Worm (Caenorhabditis elegans) whole organism, mixed stage, embryonic: ENCODE measurements around the gene F13A7.14.
A peak's percentile ranks its signal among the peaks of the same experiment; 100 is the strongest.

ENCODE experiments used
- M03D4.4 ChIP-seq: sonication (generic microtip); optimal IDR thresholded peaks from 2 replicates; lab custom pipeline; 2017; ENCODE audit warnings: mild to moderate bottlenecking, missing genetic modification characterization, missing compliant biosample characterization
- bed-3 ChIP-seq: fragments of 200-800 bp; sonication (Bioruptor generic); optimal IDR thresholded peaks from 3 replicates; lab custom pipeline; 2018; ENCODE audit warnings: mild to moderate bottlenecking, missing genetic modification characterization, moderate library complexity, missing compliant biosample characterization
- blmp-1 ChIP-seq: fragments of 150-350 bp; optimal IDR thresholded peaks from 2 replicates; lab custom pipeline; 2014; ENCODE audit warnings: missing biosample characterization, missing genetic modification characterization
- ceh-39 ChIP-seq: fragments of 150-350 bp; optimal IDR thresholded peaks from 2 replicates; lab custom pipeline; 2014; ENCODE audit warnings: missing biosample characterization, missing genetic modification characterization
- ceh-43 ChIP-seq: fragments of 200-800 bp; sonication (Bioruptor generic); optimal IDR thresholded peaks from 2 replicates; lab custom pipeline; 2018; ENCODE audit warnings: mild to moderate bottlenecking, missing genetic modification characterization, moderate library complexity, missing compliant biosample characterization
- ceh-83 ChIP-seq: fragments of 200-800 bp; sonication (Bioruptor generic); optimal IDR thresholded peaks from 2 replicates; lab custom pipeline; 2018; ENCODE audit warnings: mild to moderate bottlenecking, missing genetic modification characterization, missing compliant biosample characterization
- ces-1 ChIP-seq: fragments of 150-350 bp; optimal IDR thresholded peaks from 2 replicates; lab custom pipeline; 2014; ENCODE audit warnings: missing biosample characterization, missing genetic modification reagents, missing genetic modification characterization
- cnd-1 ChIP-seq: fragments of 200-800 bp; sonication (Bioruptor generic); optimal IDR thresholded peaks from 2 replicates; lab custom pipeline; 2018; ENCODE audit warnings: mild to moderate bottlenecking, missing genetic modification characterization, missing compliant biosample characterization
- drap-1 ChIP-seq: fragments of 200-800 bp; sonication (Bioruptor generic); optimal IDR thresholded peaks from 3 replicates; lab custom pipeline; 2018; ENCODE audit warnings: mild to moderate bottlenecking, missing genetic modification characterization, missing compliant biosample characterization
- elt-1 ChIP-seq: sonication (generic microtip); optimal IDR thresholded peaks from 2 replicates; lab custom pipeline; 2017; ENCODE audit warnings: missing genetic modification characterization, mild to moderate bottlenecking, missing compliant biosample characterization, antibody characterized with exemption, moderate library complexity, borderline replicate concordance; ENCODE audit not compliant: insufficient read depth
- elt-3 ChIP-seq: fragments of 150-350 bp; optimal IDR thresholded peaks from 2 replicates; lab custom pipeline; 2014; ENCODE audit warnings: missing biosample characterization, missing genetic modification characterization
- flh-1 ChIP-seq: fragments of 200-800 bp; sonication (Bioruptor generic); optimal IDR thresholded peaks from 2 replicates; lab custom pipeline; 2018; ENCODE audit warnings: mild to moderate bottlenecking, missing genetic modification characterization, moderate library complexity, missing compliant biosample characterization
- hlh-1 ChIP-seq: fragments of 150-350 bp; optimal IDR thresholded peaks from 2 replicates; lab custom pipeline; 2014; ENCODE audit warnings: missing biosample characterization, missing genetic modification reagents, missing genetic modification characterization
- lin-13 ChIP-seq: fragments of 150-350 bp; optimal IDR thresholded peaks from 2 replicates; lab custom pipeline; 2014; ENCODE audit warnings: missing biosample characterization, missing genetic modification characterization
- lin-32 ChIP-seq: fragments of 200-800 bp; sonication (Bioruptor generic); optimal IDR thresholded peaks from 2 replicates; lab custom pipeline; 2018; ENCODE audit warnings: mild to moderate bottlenecking, missing genetic modification characterization, missing compliant biosample characterization
- mab-5 ChIP-seq: fragments of 150-350 bp; optimal IDR thresholded peaks from 2 replicates; lab custom pipeline; 2014; ENCODE audit warnings: missing biosample characterization, missing genetic modification characterization
- mls-2 ChIP-seq: sonication (generic microtip); optimal IDR thresholded peaks from 2 replicates; lab custom pipeline; 2016; ENCODE audit warnings: mild to moderate bottlenecking, missing genetic modification characterization, moderate library complexity, missing compliant biosample characterization
- nhr-2 ChIP-seq: fragments of 150-350 bp; optimal IDR thresholded peaks from 2 replicates; lab custom pipeline; 2014; ENCODE audit warnings: missing biosample characterization, missing genetic modification characterization
- nhr-76 ChIP-seq: sonication (generic microtip); optimal IDR thresholded peaks from 2 replicates; lab custom pipeline; 2017; ENCODE audit warnings: missing biosample characterization, missing genetic modification characterization
- pha-4 ChIP-seq: fragments of 150-350 bp; optimal IDR thresholded peaks from 2 replicates; lab custom pipeline; 2018; ENCODE audit warnings: missing biosample characterization, missing genetic modification reagents, missing genetic modification characterization
- sem-2 ChIP-seq: fragments of 200-800 bp; sonication (Bioruptor generic); optimal IDR thresholded peaks from 2 replicates; lab custom pipeline; 2018; ENCODE audit warnings: mild to moderate bottlenecking, missing genetic modification characterization, missing compliant biosample characterization
- snpc-4 ChIP-seq: fragments of 150-350 bp; optimal IDR thresholded peaks from 2 replicates; lab custom pipeline; 2014; ENCODE audit warnings: missing biosample characterization, missing genetic modification characterization
- sptf-1 ChIP-seq: sonication (generic microtip); optimal IDR thresholded peaks from 2 replicates; lab custom pipeline; 2017; ENCODE audit warnings: mild to moderate bottlenecking, missing genetic modification characterization, moderate library complexity, missing compliant biosample characterization
- unc-120 ChIP-seq: sonication (generic microtip); optimal IDR thresholded peaks from 2 replicates; lab custom pipeline; 2017; ENCODE audit warnings: missing genetic modification characterization, missing compliant biosample characterization; ENCODE audit not compliant: poor library complexity, severe bottlenecking
- unc-39 ChIP-seq: fragments of 150-350 bp; optimal IDR thresholded peaks from 2 replicates; lab custom pipeline; 2014; ENCODE audit warnings: missing biosample characterization, missing genetic modification characterization
- unc-62 ChIP-seq: fragments of 150-350 bp; optimal IDR thresholded peaks from 2 replicates; lab custom pipeline; 2014; ENCODE audit warnings: missing biosample characterization, missing genetic modification reagents, missing genetic modification characterization
- zip-8 ChIP-seq: fragments of 150-350 bp; optimal IDR thresholded peaks from 2 replicates; lab custom pipeline; 2014; ENCODE audit warnings: missing biosample characterization, missing genetic modification characterization
- ztf-11 ChIP-seq: fragments of 150-350 bp; optimal IDR thresholded peaks from 2 replicates; lab custom pipeline; 2014; ENCODE audit warnings: missing biosample characterization, missing genetic modification characterization

Gene F13A7.14

DNA sequence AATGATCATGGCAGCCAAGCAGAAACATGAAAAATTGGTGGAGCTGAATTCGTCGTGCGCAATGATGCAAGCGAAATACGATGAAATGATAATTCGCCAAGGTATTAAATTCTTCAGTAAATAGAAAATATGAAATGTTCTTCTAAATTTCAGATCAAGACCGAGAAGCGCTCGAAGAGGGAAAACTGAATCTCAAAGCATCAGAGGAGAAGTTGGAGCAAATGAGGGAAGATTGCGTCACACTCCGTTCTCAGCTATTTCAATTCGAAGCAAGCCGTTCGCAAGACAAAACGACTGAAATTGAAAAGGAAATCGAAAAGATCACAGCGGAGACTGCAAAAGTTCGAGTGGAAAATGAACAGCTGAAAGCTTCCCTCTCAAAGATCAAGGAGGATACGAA is 4.7 kb downstream of the F13A7.14 start:
- peak; percentile 57 for TF ChIP-seq zip-8 (tag; lab: Kevin White, UChicago)
- TF ChIP-seq nhr-76 (tag; lab: Kevin White, UChicago), result no peak

DNA sequence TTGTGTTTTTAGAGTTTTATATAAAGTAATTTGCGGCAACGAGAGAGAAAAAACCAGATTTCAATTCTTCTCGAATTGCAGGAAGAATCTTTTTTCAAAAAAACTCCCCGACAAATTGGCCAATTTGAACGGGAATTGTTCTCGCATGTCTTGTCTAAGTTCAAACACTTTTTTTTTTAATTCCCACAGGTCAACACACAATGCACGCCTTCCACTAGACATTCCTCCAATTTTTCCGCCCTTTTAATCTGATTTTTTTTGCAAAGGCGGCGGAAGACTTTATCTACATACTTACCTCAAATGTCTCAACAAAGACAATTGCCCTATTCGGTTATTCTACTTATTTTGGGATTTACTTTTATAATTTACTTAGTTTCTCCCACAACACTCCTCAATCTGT is 6.0 kb downstream of the F13A7.14 start, which contains the start of gene F26D2.3:
Gene F26D2.3 (plus strand): TSS at position 301 of the 400 bp plus-strand sequence.
- no peak for TF ChIP-seq blmp-1 (tag; lab: Kevin White, UChicago)
- TF ChIP-seq unc-39 (tag; lab: Kevin White, UChicago), result no peak
- no peak for TF ChIP-seq mls-2 (tag; lab: Kevin White, UChicago)

- no peak for TF ChIP-seq pha-4 (tag; lab: Kevin White, UChicago)
- TF ChIP-seq sem-2 (GFP tag; lab: Kevin White, UChicago), result no peak
- no peak for TF ChIP-seq bed-3 (GFP tag; lab: Kevin White, UChicago)
- TF ChIP-seq elt-3 (tag; lab: Kevin White, UChicago), result no peak
- TF ChIP-seq cnd-1 (tag; lab: Kevin White, UChicago), result no peak
- no peak for TF ChIP-seq unc-39 (tag; lab: Kevin White, UChicago)
- TF ChIP-seq drap-1 (GFP tag; lab: Kevin White, UChicago), result no peak
These were observed 8.8 kb downstream of the F13A7.14 start, which contains the start of gene srh-145 for ce11 chrV:16410521-16410920. Gene srh-145 (plus strand): TSS chrV:16410713.

DNA sequence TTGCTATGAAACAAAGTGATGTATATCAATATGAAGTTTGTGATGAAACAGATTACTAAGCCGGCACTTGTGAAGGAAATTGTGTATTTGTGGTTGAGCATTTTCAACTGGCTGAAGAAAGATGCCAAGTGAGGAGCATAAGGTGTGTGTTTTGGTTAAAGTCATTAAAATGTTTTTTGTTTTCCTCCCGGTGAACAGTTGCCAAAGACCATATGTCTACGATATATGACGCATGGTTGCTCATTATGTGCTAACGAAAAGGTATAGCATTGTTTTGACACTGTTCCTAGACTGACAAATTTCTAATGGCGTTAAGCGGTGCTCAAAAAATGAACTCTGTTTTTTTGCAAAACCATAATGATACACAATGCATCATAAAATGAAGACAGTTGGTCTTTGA is 15.3 kb downstream of the F13A7.14 start, which contains the start of gene str-55:
Gene str-55 (minus strand): TSS at position 101 of the 400 bp plus-strand sequence.
- no peak for TF ChIP-seq ces-1 (GFP tag; lab: Kevin White, UChicago)
- TF ChIP-seq unc-120 (tag; lab: Kevin White, UChicago), result no peak
- no peak for TF ChIP-seq unc-62
- TF ChIP-seq unc-39 (tag; lab: Kevin White, UChicago), result no peak
- TF ChIP-seq drap-1 (GFP tag; lab: Kevin White, UChicago), result no peak
- no peak for TF ChIP-seq zip-8 (tag; lab: Kevin White, UChicago)
- no peak for TF ChIP-seq blmp-1 (tag; lab: Kevin White, UChicago)
- no peak for TF ChIP-seq mls-2 (tag; lab: Kevin White, UChicago)
- no peak for TF ChIP-seq hlh-1 (tag; lab: Kevin White, UChicago)

ce11 chrV:16419769-16420168 is 18.1 kb downstream of the F13A7.14 start, which contains the start of gene F26D2.16:
Gene F26D2.16 (minus strand): TSS chrV:16419869.
- no peak for TF ChIP-seq ceh-83 (GFP tag; lab: Kevin White, UChicago)
- no peak for TF ChIP-seq ces-1 (GFP tag; lab: Kevin White, UChicago)
- TF ChIP-seq elt-3 (tag; lab: Kevin White, UChicago), result no peak
- no peak for TF ChIP-seq ceh-43
- no peak for TF ChIP-seq cnd-1 (tag; lab: Kevin White, UChicago)
- TF ChIP-seq M03D4.4 (tag; lab: Kevin White, UChicago), result no peak
- TF ChIP-seq lin-32 (GFP tag; lab: Kevin White, UChicago), result no peak
- TF ChIP-seq hlh-1 (tag; lab: Kevin White, UChicago), result no peak
- TF ChIP-seq ztf-11 (tag; lab: Kevin White, UChicago), result no peak
- no peak for TF ChIP-seq bed-3 (GFP tag; lab: Kevin White, UChicago)
- TF ChIP-seq pha-4 (tag; lab: Kevin White, UChicago), result no peak
- TF ChIP-seq lin-13 (tag; lab: Kevin White, UChicago), result no peak
- no peak for TF ChIP-seq unc-120 (tag; lab: Kevin White, UChicago)
- no peak for TF ChIP-seq zip-8 (tag; lab: Kevin White, UChicago)

DNA sequence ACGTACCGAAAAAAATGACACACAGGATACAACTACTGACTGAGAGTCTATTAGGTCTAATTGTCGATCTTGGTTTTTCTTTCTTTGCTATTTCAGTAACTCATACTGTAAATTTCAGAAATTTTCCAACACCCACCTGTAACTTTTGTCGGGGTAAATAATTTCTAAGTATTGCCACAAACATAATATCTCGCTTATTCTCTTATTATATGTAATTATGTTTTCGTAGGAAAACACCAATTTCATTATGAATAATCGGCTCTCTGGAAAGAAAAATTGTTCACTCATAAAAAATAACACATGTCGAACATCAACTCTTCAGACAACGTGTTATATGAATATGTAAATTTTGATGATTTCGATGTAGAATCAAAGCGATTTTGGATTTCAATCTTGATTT is 19.0 kb downstream of the F13A7.14 start, which contains the start of gene srw-48:
Gene srw-48 (plus strand): TSS at position 301 of the 400 bp plus-strand sequence.
- TF ChIP-seq mab-5 (tag; lab: Kevin White, UChicago) (no peak), zip-8 (tag; lab: Kevin White, UChicago) (no peak), flh-1 (no peak), unc-62 (no peak), ceh-39 (no peak), elt-1 (tag; lab: Kevin White, UChicago) (no peak), sptf-1 (no peak), snpc-4 (tag; lab: Kevin White, UChicago) (no peak), mls-2 (tag; lab: Kevin White, UChicago) (no peak), ces-1 (GFP tag; lab: Kevin White, UChicago) (no peak), cnd-1 (tag; lab: Kevin White, UChicago) (no peak), nhr-2 (tag; lab: Kevin White, UChicago) (no peak), unc-120 (tag; lab: Kevin White, UChicago) (no peak)
- TF ChIP-seq, all 35 proteins: peak for 0
